Worm (Caenorhabditis elegans) whole organism, mixed stage, embryonic: Measurements from ENCODE around the gene exos-8.

Experiments
- bed-3 ChIP-seq: fragments of 200-800 bp; sonication (Bioruptor generic); optimal IDR thresholded peaks from 3 replicates; lab custom pipeline; 2018; ENCODE audit warnings: mild to moderate bottlenecking, missing genetic modification characterization, moderate library complexity, missing compliant biosample characterization
- ces-1 ChIP-seq: fragments of 150-350 bp; optimal IDR thresholded peaks from 2 replicates; lab custom pipeline; 2014; ENCODE audit warnings: missing biosample characterization, missing genetic modification reagents, missing genetic modification characterization
- elt-1 ChIP-seq: sonication (generic microtip); optimal IDR thresholded peaks from 2 replicates; lab custom pipeline; 2017; ENCODE audit warnings: missing genetic modification characterization, mild to moderate bottlenecking, missing compliant biosample characterization, antibody characterized with exemption, moderate library complexity, borderline replicate concordance; ENCODE audit not compliant: insufficient read depth
- elt-3 ChIP-seq: fragments of 150-350 bp; optimal IDR thresholded peaks from 2 replicates; lab custom pipeline; 2014; ENCODE audit warnings: missing biosample characterization, missing genetic modification characterization
- lsy-2 ChIP-seq: fragments of 150-350 bp; optimal IDR thresholded peaks from 2 replicates; lab custom pipeline; 2014; ENCODE audit warnings: missing biosample characterization, missing genetic modification characterization
- mab-5 ChIP-seq: fragments of 150-350 bp; optimal IDR thresholded peaks from 2 replicates; lab custom pipeline; 2014; ENCODE audit warnings: missing biosample characterization, missing genetic modification characterization
- nhr-76 ChIP-seq: sonication (generic microtip); optimal IDR thresholded peaks from 2 replicates; lab custom pipeline; 2017; ENCODE audit warnings: missing biosample characterization, missing genetic modification characterization
- pha-4 ChIP-seq: fragments of 150-350 bp; optimal IDR thresholded peaks from 2 replicates; lab custom pipeline; 2018; ENCODE audit warnings: missing biosample characterization, missing genetic modification reagents, missing genetic modification characterization
- unc-120 ChIP-seq: sonication (generic microtip); optimal IDR thresholded peaks from 2 replicates; lab custom pipeline; 2017; ENCODE audit warnings: missing genetic modification characterization, missing compliant biosample characterization; ENCODE audit not compliant: poor library complexity, severe bottlenecking
- ztf-11 ChIP-seq: fragments of 150-350 bp; optimal IDR thresholded peaks from 2 replicates; lab custom pipeline; 2014; ENCODE audit warnings: missing biosample characterization, missing genetic modification characterization

ce11 chrII:6716638-6717037, 24.9 kb upstream of the exos-8 start, which contains the start of the genes T14B4.5 and T14B4.20:
- TF ChIP-seq bed-3: no peak
- TF ChIP-seq ztf-11 (tag; lab: Kevin White, UChicago): no peak
- TF ChIP-seq pha-4 (tag; lab: Kevin White, UChicago): no peak
- no peak for TF ChIP-seq elt-1 (tag; lab: Kevin White, UChicago)
- no peak for TF ChIP-seq ces-1 (GFP tag; lab: Kevin White, UChicago)
- no peak for TF ChIP-seq lsy-2 (tag; lab: Kevin White, UChicago)
- TF ChIP-seq nhr-76 (tag; lab: Kevin White, UChicago): no peak
- TF ChIP-seq unc-120 (tag; lab: Kevin White, UChicago): no peak
- TF ChIP-seq mab-5 (tag; lab: Kevin White, UChicago): no peak
- TF ChIP-seq elt-3: no peak
